Worm (Caenorhabditis elegans): ENCODE results near the gene C35C5.8.

DNA sequence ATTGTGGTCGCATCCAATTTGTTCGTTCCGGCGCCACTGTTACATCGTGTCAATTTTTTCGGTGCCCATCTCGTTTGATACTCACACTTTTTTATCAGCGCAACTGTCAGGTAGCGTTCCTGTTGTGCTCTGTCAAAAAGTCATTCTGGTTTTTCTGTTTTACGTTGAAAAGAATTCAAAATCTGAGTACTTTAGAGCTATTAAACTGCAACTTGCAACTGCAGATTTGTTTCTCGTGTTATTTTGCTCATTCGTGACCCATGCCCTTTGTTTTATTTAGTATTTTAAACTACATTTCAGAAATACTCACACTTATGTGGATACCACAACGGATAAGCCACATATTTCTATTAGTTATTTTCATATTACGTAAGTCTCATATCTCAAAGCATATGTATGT, 27.2 kb downstream of the C35C5.8 start, which contains the start of gene lev-8:
- TF ChIP-seq nhr-28 (tag; optimal IDR thresholded peaks at IDR 0.05) = no peak
- TF ChIP-seq eor-1 (tag; optimal IDR thresholded peaks at IDR 0.05) = no peak
- TF ChIP-seq nhr-76 (tag; optimal IDR thresholded peaks at IDR 0.05) = no peak
- no peak for TF ChIP-seq nhr-43 (tag; optimal IDR thresholded peaks at IDR 0.05; ENCODE audit: poor library complexity, severe bottlenecking)
- TF ChIP-seq zag-1 (tag; optimal IDR thresholded peaks at IDR 0.05) = no peak
- TF ChIP-seq pha-4 (tag; optimal IDR thresholded peaks at IDR 0.05) = no peak
- TF ChIP-seq skn-1 (tag; optimal IDR thresholded peaks at IDR 0.05) = no peak

Measured in whole organism, L3 larva.